Worm (Caenorhabditis elegans) whole organism, young adult: ENCODE results near the gene rbm-26.

Experiments
- F23B12.7 ChIP-seq: sonication (generic microtip); optimal IDR thresholded peaks from 2 replicates; lab custom pipeline; 2017; ENCODE audit warnings: missing genetic modification characterization, mild to moderate bottlenecking, missing compliant biosample characterization, antibody characterized with exemption, moderate library complexity; ENCODE audit not compliant: insufficient read depth
- Y67H2A.10 ChIP-seq: fragments of 200-800 bp; sonication (Bioruptor generic); conservative IDR thresholded peaks from 2 replicates; pipeline ENCODE4 v1.3.6; 2022; ENCODE audit warnings: missing genetic modification reagents, missing genetic modification characterization, missing compliant biosample characterization
- aptf-3 ChIP-seq: fragments of 200-800 bp; sonication (Bioruptor generic); IDR thresholded peaks from 2 replicates; pipeline ENCODE4 v1.3.6; 2022; ENCODE audit warnings: missing genetic modification characterization, missing compliant biosample characterization
- him-1 ChIP-seq: sonication (generic microtip); optimal IDR thresholded peaks from 2 replicates; lab custom pipeline; 2016; ENCODE audit warnings: missing genotype, missing genetic modification reagents, missing genetic modification characterization, missing compliant biosample characterization
- hmg-1.2 ChIP-seq: fragments of 200-800 bp; sonication (Bioruptor generic); IDR thresholded peaks from 2 replicates; pipeline ENCODE4 v1.3.6; 2022; ENCODE audit warnings: missing genetic modification reagents, missing genetic modification characterization, missing compliant biosample characterization
- hsf-1 ChIP-seq: fragments of 200-800 bp; sonication (Bioruptor generic); IDR thresholded peaks from 2 replicates; pipeline ENCODE4 v1.3.6; 2022; ENCODE audit warnings: missing genetic modification reagents, missing genetic modification characterization, missing compliant biosample characterization
- let-607 ChIP-seq, 2 experiments: fragments of 200-800 bp in 1 of 2; sonication (Bioruptor generic) in 1 of 2; sonication (generic microtip) in 1 of 2; optimal IDR thresholded peaks; 2 replicates each; lab custom pipeline; 2016 to 2018; ENCODE audit warnings: mild to moderate bottlenecking in 2 of 2, missing compliant biosample characterization in 2 of 2, missing genetic modification characterization in 2 of 2, moderate library complexity in 2 of 2, missing genotype in 1 of 2
- lin-35 ChIP-seq, 3 experiments: fragments of 150-350 bp in 2 of 3; sonication (generic microtip) in 1 of 3; optimal IDR thresholded peaks; 2 replicates each; lab custom pipeline; 2014 to 2018; ENCODE audit warnings: missing biosample characterization in 3 of 3, missing genetic modification characterization in 3 of 3, missing genetic modification reagents in 3 of 3
- rec-8 ChIP-seq, 2 experiments: sonication (generic microtip); optimal IDR thresholded peaks; 2 replicates each; lab custom pipeline; 2016; ENCODE audit warnings: mild to moderate bottlenecking in 2 of 2, missing genetic modification characterization in 2 of 2, missing genetic modification reagents in 2 of 2, missing genotype in 2 of 2, missing biosample characterization in 1 of 2, missing compliant biosample characterization in 1 of 2, moderate library complexity in 1 of 2
- xnd-1 ChIP-seq: sonication (generic microtip); optimal IDR thresholded peaks from 2 replicates; lab custom pipeline; 2016; ENCODE audit warnings: missing genotype, missing genetic modification reagents, missing genetic modification characterization, missing compliant biosample characterization

DNA sequence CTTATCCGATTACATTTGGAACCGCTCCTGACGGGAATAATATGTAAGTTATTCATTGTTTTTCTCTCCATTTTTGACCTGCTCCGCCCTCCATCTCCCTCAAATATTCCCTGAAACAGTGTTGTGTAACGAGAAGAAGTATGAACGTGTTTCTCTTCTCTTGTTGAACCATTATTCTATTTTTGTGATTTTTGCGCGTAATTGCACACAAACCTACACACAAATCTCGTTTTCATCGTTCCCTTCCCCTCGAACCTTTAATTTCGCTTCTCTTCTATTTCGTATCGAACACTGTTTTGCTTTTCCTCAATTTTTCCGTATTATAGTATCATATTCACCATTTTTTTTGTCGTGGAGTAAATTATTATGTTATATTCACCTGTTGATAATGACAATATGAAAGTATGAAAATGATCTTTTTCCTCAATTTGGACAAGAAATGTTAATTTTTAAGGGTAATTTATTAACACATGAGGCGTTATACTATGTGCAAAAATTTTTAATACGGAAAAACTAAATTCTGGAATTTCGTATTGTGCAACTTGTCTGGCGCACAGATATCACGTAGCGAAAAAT is 5.9 kb downstream of the rbm-26 start:
- TF ChIP-seq hmg-1.2 (0 out of 2 replicates have a peak, but pooled peaks have one; percentile 21), F23B12.7 (tag; lab: Kevin White, UChicago) (no peak), him-1 (no peak), hsf-1 (GFP tag; lab: Robert Waterston, UW) (no peak), let-607 (tag; optimal IDR thresholded peaks at IDR 0.05; lab: Kevin White, UChicago) (no peak), aptf-3 (GFP tag; lab: Robert Waterston, UW) (no peak), xnd-1 (tag; lab: Kevin White, UChicago) (no peak), Y67H2A.10 (GFP tag; lab: Robert Waterston, UW) (no peak), lin-35 (GFP tag; optimal IDR thresholded peaks at IDR 0.05; lab: Kevin White, UChicago) (no peak), rec-8 (tag; optimal IDR thresholded peaks at IDR 0.05; lab: Kevin White, UChicago) (no peak)
